Fruit fly (Drosophila melanogaster) whole organism: ENCODE measurements around the gene CG32161.

Experiments
- CG8478 ChIP-seq: fragments of >200 bp; optimal IDR thresholded peaks from 2 replicates; lab custom pipeline; 2018; ENCODE audit warnings: inconsistent platforms
- Dll ChIP-seq: fragments of >200 bp; optimal IDR thresholded peaks from 2 replicates; lab custom pipeline; 2017
- EcR ChIP-seq, 2 experiments: fragments of >200 bp; optimal IDR thresholded peaks; 2 replicates each; lab custom pipeline; 2017; ENCODE audit warnings: missing biosample characterization in 2 of 2, missing genetic modification characterization in 2 of 2, missing genetic modification reagents in 2 of 2
- pan ChIP-seq: fragments of >200 bp; optimal IDR thresholded peaks from 2 replicates; lab custom pipeline; 2017
- psq ChIP-seq: fragments of >200 bp; optimal IDR thresholded peaks from 2 replicates; lab custom pipeline; 2017
- usp ChIP-seq: fragments of >200 bp; optimal IDR thresholded peaks from 2 replicates; lab custom pipeline; 2017; ENCODE audit warnings: missing biosample characterization, missing genetic modification characterization, mixed read lengths

CG32161 gene

DNA sequence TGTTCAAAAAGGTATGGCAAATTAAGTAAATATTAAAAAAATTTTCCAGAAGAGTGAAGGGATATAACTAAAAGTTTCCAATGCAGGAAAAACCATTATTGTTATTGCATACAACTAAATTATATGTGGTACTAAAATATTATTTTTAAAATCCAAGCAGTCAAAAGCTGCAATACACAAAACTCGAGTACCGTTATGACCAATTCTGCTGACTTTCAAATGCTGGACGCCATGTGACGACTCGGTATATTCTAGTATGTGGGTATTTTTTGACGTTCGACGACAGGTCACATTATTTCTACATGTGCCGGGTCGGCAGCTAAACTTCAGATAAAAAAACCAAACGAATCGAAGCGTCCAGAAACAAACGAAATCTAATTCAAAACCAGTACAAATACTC, 37.9 kb upstream of the CG32161 start:
- TF ChIP-seq pan (lab: Kevin White, UChicago) (no peak), usp (GFP tag; lab: Kevin White, UChicago) (no peak), EcR (GFP tag; optimal IDR thresholded peaks at IDR 0.05; lab: Kevin White, UChicago) (no peak), Dll (lab: Kevin White, UChicago) (no peak), CG8478 (lab: Kevin White, UChicago) (no peak), psq (lab: Kevin White, UChicago) (no peak)

DNA sequence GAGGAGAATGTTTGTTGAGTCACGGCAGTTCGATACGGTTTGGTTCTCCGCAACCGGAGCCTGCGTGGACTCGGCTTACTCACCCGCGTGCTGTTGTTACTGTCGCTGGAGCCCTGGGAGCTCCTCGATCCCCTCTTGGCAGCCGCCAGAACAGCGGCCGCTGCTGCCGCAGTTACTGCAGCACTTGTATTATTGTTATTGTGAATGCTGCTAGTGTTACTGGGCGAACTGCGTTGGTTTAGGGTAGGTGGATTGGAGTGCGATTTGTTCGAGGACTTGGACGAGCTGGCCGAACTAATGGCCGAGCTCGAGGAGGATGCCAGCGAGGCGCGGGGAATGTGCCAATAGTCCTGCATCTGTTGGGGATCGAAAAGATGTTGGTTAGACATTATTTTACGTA, 35.5 kb upstream of the CG32161 start:
- TF ChIP-seq EcR (GFP tag; optimal IDR thresholded peaks at IDR 0.05; lab: Kevin White, UChicago) (no peak), pan (lab: Kevin White, UChicago) (no peak), CG8478 (lab: Kevin White, UChicago) (no peak), usp (GFP tag; lab: Kevin White, UChicago) (no peak), psq (lab: Kevin White, UChicago) (no peak), Dll (lab: Kevin White, UChicago) (no peak)

DNA sequence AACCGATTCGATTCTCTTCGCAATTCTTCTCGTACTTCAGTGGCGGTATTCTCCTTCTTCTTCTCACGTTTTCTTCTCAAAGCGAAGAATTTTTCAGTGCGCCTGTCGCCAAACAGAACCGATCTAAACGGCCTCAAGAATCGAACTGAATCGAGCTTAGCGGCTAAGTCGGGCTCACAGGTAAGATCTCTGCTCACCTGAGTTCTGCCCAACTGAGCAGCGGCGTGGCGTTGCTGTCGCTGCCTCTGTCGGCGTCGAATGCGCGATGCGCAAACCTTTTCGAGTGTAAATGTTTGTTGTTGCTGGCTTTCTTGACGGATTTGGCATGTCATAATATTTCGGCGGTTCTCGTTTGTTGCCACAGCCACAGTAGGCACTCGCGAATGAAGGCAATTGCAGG, 34.1 kb upstream of the CG32161 start:
- TF ChIP-seq pan (lab: Kevin White, UChicago) (no peak), EcR (GFP tag; optimal IDR thresholded peaks at IDR 0.05; lab: Kevin White, UChicago) (no peak)

DNA sequence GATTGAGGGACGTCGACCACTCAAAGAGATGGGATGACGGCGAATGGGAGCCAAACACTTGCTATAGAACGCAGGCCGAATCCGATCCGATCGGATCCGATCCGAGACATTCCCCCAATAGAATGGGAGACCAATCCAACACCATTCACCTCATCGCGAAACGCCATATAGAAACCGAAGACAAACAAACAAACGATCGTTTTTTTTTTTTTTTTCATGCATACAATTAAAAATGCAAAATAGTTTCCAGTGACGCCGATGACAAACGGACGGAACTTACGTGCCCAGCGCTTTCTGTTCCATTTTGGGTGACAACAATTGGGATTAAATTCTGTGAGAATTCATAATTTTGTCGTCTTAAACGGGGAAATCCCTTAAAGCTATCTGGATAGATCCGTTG, 32.0 kb upstream of the CG32161 start:
- TF ChIP-seq EcR (GFP tag; optimal IDR thresholded peaks at IDR 0.05; lab: Kevin White, UChicago), result no peak
- no peak for TF ChIP-seq CG8478 (lab: Kevin White, UChicago)
- TF ChIP-seq psq (lab: Kevin White, UChicago), result no peak
- no peak for TF ChIP-seq Dll (lab: Kevin White, UChicago)
- no peak for TF ChIP-seq pan (lab: Kevin White, UChicago)
- TF ChIP-seq usp (GFP tag; lab: Kevin White, UChicago), result no peak

DNA sequence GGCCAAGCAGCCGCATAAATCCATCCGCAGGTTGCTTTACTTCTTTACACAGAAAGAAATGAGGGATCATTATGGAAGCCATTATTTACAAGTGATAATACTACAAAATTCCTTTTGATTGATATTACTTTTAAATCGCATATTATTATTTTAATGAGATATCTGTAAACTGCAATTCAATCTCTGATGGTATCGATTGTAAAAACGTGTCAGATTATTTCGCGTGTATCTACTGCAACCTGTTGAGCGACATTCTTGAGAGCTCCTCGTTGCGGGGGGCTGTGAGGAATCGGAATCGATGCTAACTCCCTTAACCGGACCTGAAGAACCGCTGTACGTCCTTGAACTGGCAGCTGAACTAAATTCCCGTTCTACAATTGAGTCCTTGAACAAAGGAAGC, 28.0 kb upstream of the CG32161 start:
- TF ChIP-seq CG8478 (lab: Kevin White, UChicago) (no peak), Dll (lab: Kevin White, UChicago) (no peak), EcR (GFP tag; optimal IDR thresholded peaks at IDR 0.05; lab: Kevin White, UChicago) (no peak), usp (GFP tag; lab: Kevin White, UChicago) (no peak), psq (lab: Kevin White, UChicago) (no peak), pan (lab: Kevin White, UChicago) (no peak)

DNA sequence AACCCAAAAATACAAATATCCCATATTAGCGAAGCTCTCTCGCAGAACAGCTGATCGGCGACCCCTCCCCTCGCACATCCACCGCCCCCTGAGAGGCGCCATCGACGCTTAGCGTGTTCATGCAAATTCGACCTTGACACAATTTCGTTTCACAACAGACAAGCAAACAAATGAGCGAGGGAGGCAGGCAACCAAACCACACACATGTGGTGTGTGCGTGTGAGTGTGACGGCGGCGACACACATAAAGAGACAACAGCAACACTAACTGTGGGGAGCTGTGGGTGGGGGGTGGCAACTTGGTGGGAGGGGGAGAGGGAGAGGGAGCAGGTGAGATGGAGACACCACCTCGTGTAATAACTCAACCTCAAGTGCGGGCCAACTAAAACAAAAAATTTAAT, 21.3 kb upstream of the CG32161 start:
- TF ChIP-seq EcR (GFP tag; optimal IDR thresholded peaks at IDR 0.05; lab: Kevin White, UChicago) (no peak), psq (lab: Kevin White, UChicago) (no peak), pan (lab: Kevin White, UChicago) (no peak), CG8478 (lab: Kevin White, UChicago) (no peak), Dll (lab: Kevin White, UChicago) (no peak), usp (GFP tag; lab: Kevin White, UChicago) (no peak)

DNA sequence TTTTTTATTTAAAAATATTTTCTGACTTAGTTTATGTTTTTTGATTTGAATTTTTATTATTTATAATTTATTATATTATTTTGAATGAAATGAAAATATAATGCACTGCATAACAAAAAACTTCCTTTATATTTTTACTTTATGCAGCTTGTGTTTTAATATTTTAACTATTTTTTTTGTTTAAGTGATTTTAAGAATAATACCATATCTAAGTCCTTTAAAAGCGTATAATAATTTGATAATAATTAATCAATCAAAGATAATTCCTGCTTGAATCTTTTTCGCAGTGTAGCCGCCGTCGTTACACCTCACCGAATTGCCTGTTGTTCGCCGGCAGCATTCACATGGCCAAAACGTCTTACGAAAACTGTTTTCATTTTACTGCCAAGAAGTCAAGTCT, 20.8 kb upstream of the CG32161 start:
- TF ChIP-seq Dll (lab: Kevin White, UChicago) (no peak), usp (GFP tag; lab: Kevin White, UChicago) (no peak), pan (lab: Kevin White, UChicago) (no peak), EcR (GFP tag; optimal IDR thresholded peaks at IDR 0.05; lab: Kevin White, UChicago) (no peak), psq (lab: Kevin White, UChicago) (no peak), CG8478 (lab: Kevin White, UChicago) (no peak)

DNA sequence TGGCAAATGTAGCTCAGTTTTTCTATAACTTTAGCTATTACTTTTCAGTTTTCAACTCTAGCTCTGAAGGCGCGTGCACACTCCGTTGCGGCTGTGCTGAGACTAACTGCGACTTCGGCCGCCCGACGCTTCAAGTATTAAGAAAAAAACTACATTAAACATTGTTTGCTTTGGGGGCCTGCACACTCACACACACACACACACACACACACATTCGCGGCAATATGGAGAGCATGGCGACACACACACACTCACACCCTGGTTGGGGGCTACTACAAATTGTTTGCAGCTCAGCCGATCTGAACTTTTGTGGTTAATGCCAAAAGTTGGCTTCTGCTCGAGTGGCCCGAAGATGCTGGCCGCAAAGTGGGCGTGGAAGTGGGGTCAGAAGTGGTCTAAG, 17.1 kb upstream of the CG32161 start, which contains the start of gene CG13024:
TSS of gene CG13024 (minus strand) at position 108 of the 400 bp plus-strand sequence.
- no peak for TF ChIP-seq Dll (lab: Kevin White, UChicago)
- TF ChIP-seq usp (GFP tag; lab: Kevin White, UChicago), result no peak
- no peak for TF ChIP-seq pan (lab: Kevin White, UChicago)
- no peak for TF ChIP-seq EcR (GFP tag; optimal IDR thresholded peaks at IDR 0.05; lab: Kevin White, UChicago)
- no peak for TF ChIP-seq psq (lab: Kevin White, UChicago)
- TF ChIP-seq CG8478 (lab: Kevin White, UChicago), result no peak

DNA sequence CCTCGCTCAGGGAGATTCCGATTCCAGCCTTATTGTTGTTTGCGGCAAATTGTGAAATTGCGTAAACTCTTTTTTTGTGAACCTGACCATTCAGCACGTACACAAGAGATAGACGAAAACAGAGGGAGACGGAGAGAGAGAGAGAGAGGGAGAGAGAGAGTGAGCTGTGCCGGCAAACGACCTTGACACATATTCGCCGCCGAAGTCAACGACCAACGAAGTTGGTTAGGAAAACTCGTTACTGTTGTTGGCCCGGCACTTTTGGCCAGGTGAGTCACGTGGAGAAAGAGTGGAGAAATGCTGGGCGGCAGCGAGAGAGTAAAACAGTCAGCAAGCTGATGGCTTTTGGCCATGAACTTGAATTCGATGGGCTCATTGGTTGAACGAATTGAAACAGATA, 16.0 kb upstream of the CG32161 start:
- TF ChIP-seq pan (lab: Kevin White, UChicago), result no peak
- TF ChIP-seq EcR (GFP tag; optimal IDR thresholded peaks at IDR 0.05; lab: Kevin White, UChicago), result peak in 1 of 2 experiments; percentile 29
- TF ChIP-seq usp (GFP tag; lab: Kevin White, UChicago), result no peak

DNA sequence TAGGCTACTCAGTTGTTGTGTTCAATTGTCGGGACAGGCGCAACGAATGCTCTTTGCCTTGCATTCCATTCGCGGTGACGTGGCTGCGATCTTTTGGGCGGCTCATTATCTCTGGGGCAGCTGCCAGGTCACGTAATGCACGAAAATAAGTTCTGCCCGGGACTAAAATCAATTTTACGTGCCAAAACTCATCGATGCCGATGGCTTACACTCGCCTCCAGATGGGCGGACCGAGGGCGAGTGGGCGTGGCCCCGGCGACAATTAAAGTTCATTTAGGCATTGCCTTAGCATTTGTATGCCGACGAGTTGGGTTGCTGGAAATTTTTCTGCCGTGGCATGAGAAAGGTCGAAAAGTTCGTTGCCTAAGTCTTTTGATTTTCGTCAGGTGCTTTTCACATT, 9.3 kb upstream of the CG32161 start:
- TF ChIP-seq usp (GFP tag; lab: Kevin White, UChicago), result no peak
- TF ChIP-seq pan (lab: Kevin White, UChicago), result no peak
- no peak for TF ChIP-seq EcR (GFP tag; optimal IDR thresholded peaks at IDR 0.05; lab: Kevin White, UChicago)
- TF ChIP-seq psq (lab: Kevin White, UChicago), result no peak
- TF ChIP-seq Dll (lab: Kevin White, UChicago), result no peak
- no peak for TF ChIP-seq CG8478 (lab: Kevin White, UChicago)

DNA sequence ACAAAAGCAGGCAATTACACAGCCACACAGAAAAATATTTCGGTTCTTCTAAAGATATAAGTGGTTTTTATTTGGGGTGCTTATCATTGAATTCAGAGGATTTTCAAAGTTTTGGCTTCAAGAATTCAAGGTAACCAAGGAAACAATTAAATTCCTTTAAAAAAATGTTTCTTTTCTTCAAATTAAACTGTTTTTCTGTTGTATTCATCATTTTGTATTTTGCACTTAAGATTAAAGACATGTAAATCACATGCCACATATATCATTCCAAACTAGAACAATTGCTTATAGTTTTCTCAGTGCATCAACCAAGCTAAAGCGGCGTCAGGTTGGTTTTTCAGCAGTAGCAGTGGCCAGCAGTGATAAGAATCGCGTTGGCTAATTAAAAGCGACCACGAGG, 5.5 kb upstream of the CG32161 start:
- no peak for TF ChIP-seq Dll (lab: Kevin White, UChicago)

DNA sequence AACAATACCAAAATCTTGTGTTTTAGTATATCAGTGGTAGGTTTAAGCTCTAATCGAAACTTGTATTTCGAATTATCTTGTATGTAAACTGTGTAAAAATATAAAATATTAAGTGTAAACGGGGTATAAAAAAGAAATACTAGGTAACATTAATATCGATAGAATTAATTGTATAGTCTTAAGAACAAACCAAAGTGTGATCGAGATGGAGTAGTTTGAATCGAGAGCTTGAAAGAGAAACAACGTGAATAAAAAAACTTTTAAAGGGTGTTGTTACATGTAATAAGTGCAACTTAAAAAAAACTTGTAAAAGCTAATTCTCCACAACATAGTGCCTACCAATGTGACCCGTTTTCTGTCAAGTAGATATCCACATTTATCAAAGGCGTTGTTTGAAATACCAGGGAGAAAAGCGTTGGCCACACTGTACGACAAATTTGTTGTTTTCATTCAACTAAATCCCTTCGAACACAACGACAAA, 3.9 kb upstream of the CG32161 start, which contains the start of gene TSG101:
TSS of gene TSG101 (plus strand) at position 208 of the 481 bp plus-strand sequence.
- TF ChIP-seq psq (lab: Kevin White, UChicago) (no peak), usp (GFP tag; lab: Kevin White, UChicago) (no peak), Dll (lab: Kevin White, UChicago) (no peak), EcR (GFP tag; optimal IDR thresholded peaks at IDR 0.05; lab: Kevin White, UChicago) (no peak), CG8478 (lab: Kevin White, UChicago) (no peak)
